Worm (Caenorhabditis elegans) whole organism, late embryonic: Measurements from ENCODE around the gene D1005.10.

Experiments
- C08G9.2 ChIP-seq: sonication (generic microtip); optimal IDR thresholded peaks from 2 replicates; lab custom pipeline; 2016; ENCODE audit warnings: mild to moderate bottlenecking, missing genetic modification characterization, moderate library complexity, missing compliant biosample characterization
- C38D4.7 ChIP-seq: fragments of 200-800 bp; sonication (Bioruptor generic); optimal IDR thresholded peaks from 2 replicates; lab custom pipeline; 2018; ENCODE audit warnings: mild to moderate bottlenecking, missing genetic modification characterization, moderate library complexity, missing compliant biosample characterization
- Y22D7AL.16 ChIP-seq: sonication (generic microtip); optimal IDR thresholded peaks from 2 replicates; lab custom pipeline; 2016; ENCODE audit warnings: missing genetic modification characterization, missing compliant biosample characterization
- ahr-1 ChIP-seq: sonication (generic microtip); optimal IDR thresholded peaks from 2 replicates; lab custom pipeline; 2016; ENCODE audit warnings: missing genetic modification characterization, missing compliant biosample characterization
- ceh-14 ChIP-seq: sonication (generic microtip); optimal IDR thresholded peaks from 2 replicates; lab custom pipeline; 2016; ENCODE audit warnings: missing genotype, missing genetic modification characterization, missing compliant biosample characterization
- ceh-18 ChIP-seq: sonication (generic microtip); optimal IDR thresholded peaks from 2 replicates; lab custom pipeline; 2016; ENCODE audit warnings: missing genetic modification characterization, missing compliant biosample characterization
- ceh-19 ChIP-seq: fragments of 200-800 bp; sonication (Bioruptor generic); optimal IDR thresholded peaks from 2 replicates; lab custom pipeline; 2018; ENCODE audit warnings: mild to moderate bottlenecking, missing genetic modification characterization, missing compliant biosample characterization
- ceh-22 ChIP-seq: sonication (generic microtip); optimal IDR thresholded peaks from 2 replicates; lab custom pipeline; 2017; ENCODE audit warnings: missing biosample characterization, missing genetic modification characterization
- ceh-30 ChIP-seq: fragments of 150-350 bp; optimal IDR thresholded peaks from 2 replicates; lab custom pipeline; 2014; ENCODE audit warnings: missing biosample characterization, missing genetic modification characterization
- ceh-31 ChIP-seq: sonication (generic microtip); optimal IDR thresholded peaks from 2 replicates; lab custom pipeline; 2016; ENCODE audit warnings: missing genetic modification characterization, missing compliant biosample characterization
- ceh-34 ChIP-seq: sonication (generic microtip); optimal IDR thresholded peaks from 2 replicates; lab custom pipeline; 2016; ENCODE audit warnings: mild to moderate bottlenecking, missing genetic modification characterization, missing compliant biosample characterization
- che-1 ChIP-seq: sonication (generic microtip); optimal IDR thresholded peaks from 2 replicates; lab custom pipeline; 2016; ENCODE audit warnings: mild to moderate bottlenecking, missing genetic modification characterization, missing compliant biosample characterization
- elt-2 ChIP-seq: sonication (generic microtip); optimal IDR thresholded peaks from 2 replicates; lab custom pipeline; 2016; ENCODE audit warnings: missing genetic modification reagents, missing genetic modification characterization, missing compliant biosample characterization
- ets-4 ChIP-seq: sonication (generic microtip); optimal IDR thresholded peaks from 2 replicates; lab custom pipeline; 2016; ENCODE audit warnings: missing genetic modification characterization, missing compliant biosample characterization
- eyg-1 ChIP-seq: sonication (generic microtip); optimal IDR thresholded peaks from 2 replicates; lab custom pipeline; 2016; ENCODE audit warnings: missing genotype, missing genetic modification characterization, missing compliant biosample characterization
- fax-1 ChIP-seq: sonication (generic microtip); optimal IDR thresholded peaks from 2 replicates; lab custom pipeline; 2016; ENCODE audit warnings: missing genotype, missing genetic modification characterization, missing compliant biosample characterization
- fkh-6 ChIP-seq: sonication (generic microtip); optimal IDR thresholded peaks from 2 replicates; lab custom pipeline; 2016; ENCODE audit warnings: missing genetic modification characterization, missing compliant biosample characterization
- hlh-13 ChIP-seq: fragments of 200-800 bp; sonication (Bioruptor generic); optimal IDR thresholded peaks from 2 replicates; lab custom pipeline; 2018; ENCODE audit warnings: mild to moderate bottlenecking, missing genetic modification characterization, missing compliant biosample characterization
- hlh-15 ChIP-seq: sonication (generic microtip); optimal IDR thresholded peaks from 2 replicates; lab custom pipeline; 2016; ENCODE audit warnings: missing genetic modification characterization, missing compliant biosample characterization
- hlh-30 ChIP-seq: sonication (generic microtip); optimal IDR thresholded peaks from 2 replicates; lab custom pipeline; 2017; ENCODE audit warnings: antibody characterized with exemption, missing genetic modification characterization, missing compliant biosample characterization; ENCODE audit not compliant: insufficient read depth
- lin-11 ChIP-seq: fragments of 200-800 bp; sonication (Bioruptor generic); optimal IDR thresholded peaks from 2 replicates; lab custom pipeline; 2018; ENCODE audit warnings: mild to moderate bottlenecking, missing genetic modification characterization, missing compliant biosample characterization
- madf-2 ChIP-seq: sonication (generic microtip); optimal IDR thresholded peaks from 2 replicates; lab custom pipeline; 2017; ENCODE audit warnings: missing genetic modification characterization, missing compliant biosample characterization
- nfya-1 ChIP-seq: sonication (generic microtip); optimal IDR thresholded peaks from 2 replicates; lab custom pipeline; 2017; ENCODE audit warnings: missing genetic modification characterization, mild to moderate bottlenecking, missing compliant biosample characterization, antibody characterized with exemption, moderate library complexity
- nhr-11 ChIP-seq: fragments of 150-350 bp; optimal IDR thresholded peaks from 2 replicates; lab custom pipeline; 2014; ENCODE audit warnings: missing biosample characterization, missing genetic modification characterization
- nhr-232 ChIP-seq: sonication (generic microtip); optimal IDR thresholded peaks from 2 replicates; lab custom pipeline; 2016; ENCODE audit warnings: missing genetic modification characterization, missing compliant biosample characterization
- npax-4 ChIP-seq: sonication (generic microtip); optimal IDR thresholded peaks from 2 replicates; lab custom pipeline; 2016; ENCODE audit warnings: missing genetic modification characterization, missing compliant biosample characterization
- odd-2 ChIP-seq: sonication (generic microtip); optimal IDR thresholded peaks from 2 replicates; lab custom pipeline; 2017; ENCODE audit warnings: antibody characterized with exemption, mild to moderate bottlenecking, missing genetic modification characterization, missing compliant biosample characterization
- pat-9 ChIP-seq: fragments of 200-800 bp; sonication (Bioruptor generic); optimal IDR thresholded peaks from 2 replicates; lab custom pipeline; 2018; ENCODE audit warnings: mild to moderate bottlenecking, missing genetic modification characterization, moderate library complexity, missing compliant biosample characterization
- pha-2 ChIP-seq: sonication (generic microtip); optimal IDR thresholded peaks from 2 replicates; lab custom pipeline; 2017; ENCODE audit warnings: mild to moderate bottlenecking, missing genetic modification characterization, missing compliant biosample characterization
- pha-4 ChIP-seq: fragments of 150-350 bp; optimal IDR thresholded peaks from 2 replicates; lab custom pipeline; 2018; ENCODE audit warnings: missing biosample characterization, missing genetic modification reagents, missing genetic modification characterization
- pqm-1 ChIP-seq: sonication (generic microtip); optimal IDR thresholded peaks from 2 replicates; lab custom pipeline; 2016; ENCODE audit warnings: missing genetic modification characterization, missing compliant biosample characterization
- ref-2 ChIP-seq: sonication (generic microtip); optimal IDR thresholded peaks from 2 replicates; lab custom pipeline; 2016; ENCODE audit warnings: missing genetic modification characterization, missing compliant biosample characterization
- sdc-2 ChIP-seq: sonication (generic microtip); optimal IDR thresholded peaks from 2 replicates; lab custom pipeline; 2016; ENCODE audit warnings: missing genotype, missing genetic modification characterization, missing compliant biosample characterization
- syd-9 ChIP-seq: sonication (generic microtip); optimal IDR thresholded peaks from 2 replicates; lab custom pipeline; 2016; ENCODE audit warnings: mild to moderate bottlenecking, missing genetic modification characterization, moderate library complexity, missing compliant biosample characterization
- tbx-2 ChIP-seq: sonication (generic microtip); optimal IDR thresholded peaks from 2 replicates; lab custom pipeline; 2016; ENCODE audit warnings: missing genetic modification characterization, missing compliant biosample characterization
- ttx-3 ChIP-seq: sonication (generic microtip); optimal IDR thresholded peaks from 2 replicates; lab custom pipeline; 2016; ENCODE audit warnings: missing genetic modification reagents, missing genetic modification characterization, missing compliant biosample characterization
- unc-3 ChIP-seq, 2 experiments: fragments of 200-800 bp in 1 of 2; sonication (Bioruptor generic) in 1 of 2; sonication (generic microtip) in 1 of 2; conservative IDR thresholded peaks in 1 of 2; optimal IDR thresholded peaks in 1 of 2; 2 replicates each; pipeline versions ENCODE4 v1.3.6 to Lab custom; 2016 to 2022; ENCODE audit warnings: missing compliant biosample characterization in 2 of 2, missing genetic modification characterization in 2 of 2, missing genetic modification reagents in 1 of 2
- unc-55 ChIP-seq: sonication (generic microtip); optimal IDR thresholded peaks from 2 replicates; lab custom pipeline; 2017; ENCODE audit warnings: missing biosample characterization, missing genetic modification reagents, missing genetic modification characterization
- zip-5 ChIP-seq: sonication (generic microtip); optimal IDR thresholded peaks from 2 replicates; lab custom pipeline; 2016; ENCODE audit warnings: missing genetic modification characterization, missing compliant biosample characterization
- ztf-16 ChIP-seq: sonication (generic microtip); optimal IDR thresholded peaks from 2 replicates; lab custom pipeline; 2017; ENCODE audit warnings: missing genetic modification characterization, missing compliant biosample characterization

The D1005.10 gene

ce11 chrX:1486135-1486648 is at the start of gene D1005.10, which contains the start of gene dhs-25:
D1005.10 (minus strand) TSS chrX:1486185.
dhs-25 (plus strand) TSS chrX:1486532.
- TF ChIP-seq syd-9 (tag; lab: Kevin White, UChicago) (no peak), hlh-13 (GFP tag; lab: Kevin White, UChicago) (no peak), nfya-1 (tag; lab: Kevin White, UChicago) (peak; percentile 12), pqm-1 (no peak), lin-11 (tag; lab: Kevin White, UChicago) (no peak), pha-2 (tag; lab: Kevin White, UChicago) (no peak), ets-4 (tag; lab: Kevin White, UChicago) (no peak), ceh-22 (no peak), nhr-11 (tag; lab: Kevin White, UChicago) (no peak), pat-9 (tag; lab: Kevin White, UChicago) (no peak), npax-4 (tag; lab: Kevin White, UChicago) (no peak), ceh-14 (tag; lab: Kevin White, UChicago) (no peak), zip-5 (tag; lab: Kevin White, UChicago) (no peak), hlh-15 (tag; lab: Kevin White, UChicago) (no peak), tbx-2 (peak; percentile 7), ceh-18 (no peak), ztf-16 (tag; lab: Kevin White, UChicago) (no peak), C38D4.7 (GFP tag; lab: Kevin White, UChicago) (no peak), ceh-34 (no peak), unc-55 (GFP tag; lab: Kevin White, UChicago) (peak; percentile 44), ahr-1 (tag; lab: Kevin White, UChicago) (no peak), ceh-30 (tag; lab: Kevin White, UChicago) (no peak), Y22D7AL.16 (tag; lab: Kevin White, UChicago) (no peak), unc-3 (GFP tag; conservative IDR thresholded peaks at IDR 0.05; lab: Robert Waterston, UW) (no peak), unc-3 (tag; optimal IDR thresholded peaks at IDR 0.05; lab: Kevin White, UChicago) (no peak), pha-4 (no peak), eyg-1 (tag; lab: Kevin White, UChicago) (no peak), ceh-19 (no peak), nhr-232 (no peak), hlh-30 (tag; lab: Kevin White, UChicago) (peak; percentile 9), fkh-6 (tag; lab: Kevin White, UChicago) (no peak), odd-2 (no peak), C08G9.2 (tag; lab: Kevin White, UChicago) (no peak), sdc-2 (tag; lab: Kevin White, UChicago) (peak; percentile 39)

- TF ChIP-seq tbx-2: no peak
- no peak for TF ChIP-seq madf-2 (tag; lab: Kevin White, UChicago)
- no peak for TF ChIP-seq ceh-14 (tag; lab: Kevin White, UChicago)
Measured at ce11 chrX:1535261-1535660, 49.3 kb upstream of the D1005.10 start, which contains the start of gene K06A9.3. K06A9.3 (minus strand) TSS chrX:1535361.

ce11 chrX:1529013-1529412 is 43.0 kb upstream of the D1005.10 start:
- TF ChIP-seq ceh-31 (tag; lab: Kevin White, UChicago) (peak; percentile 4), nfya-1 (tag; lab: Kevin White, UChicago) (peak; percentile 63), elt-2 (no peak), pat-9 (tag; lab: Kevin White, UChicago) (no peak), hlh-30 (tag; lab: Kevin White, UChicago) (peak; percentile 14), ets-4 (tag; lab: Kevin White, UChicago) (no peak)

ce11 chrX:1528107-1528506 is 42.1 kb upstream of the D1005.10 start:
- TF ChIP-seq che-1 (tag; lab: Kevin White, UChicago) (no peak), ttx-3 (tag; lab: Kevin White, UChicago) (no peak), fax-1 (tag; lab: Kevin White, UChicago) (no peak), ref-2 (tag; lab: Kevin White, UChicago) (no peak)
